Fruit fly (Drosophila melanogaster): ENCODE results near the gene Ddc.

dm6 chr2L:19123472-19124070 is 3.5 kb upstream of the Ddc start, which contains the start of gene Phb1:
- TF ChIP-seq CG8478 (optimal IDR thresholded peaks at IDR 0.05), result no peak
- TF ChIP-seq CTCF (optimal IDR thresholded peaks at IDR 0.05), result no peak
